Fruit fly (Drosophila melanogaster) whole organism, embryonic: ENCODE results near the gene Nf-YC.
A peak's percentile ranks its signal among the peaks of the same experiment; 100 is the strongest.

ENCODE experiments used
- ATbp ChIP-seq: fragments of 200-800 bp; sonication (Bioruptor generic); optimal IDR thresholded peaks from 2 replicates; lab custom pipeline; 2017; ENCODE audit warnings: missing biosample characterization, mild to moderate bottlenecking, missing genetic modification characterization, missing genetic modification reagents
- CG11456 ChIP-seq: fragments of 200-800 bp; sonication (Bioruptor generic); IDR thresholded peaks from 3 replicates; pipeline ENCODE4 v1.3.6; 2022; ENCODE audit warnings: missing biosample characterization, missing genetic modification characterization
- CG14050 ChIP-seq: fragments of 200-800 bp; sonication (Bioruptor generic); IDR thresholded peaks from 3 replicates; pipeline ENCODE4 v1.3.6; 2022; ENCODE audit warnings: missing biosample characterization, missing genetic modification characterization
- CG14710 ChIP-seq: fragments of 200-800 bp; sonication (Bioruptor generic); optimal IDR thresholded peaks from 3 replicates; lab custom pipeline; 2019; ENCODE audit warnings: missing biosample characterization, mild to moderate bottlenecking, missing genetic modification characterization, moderate library complexity
- CG15269 ChIP-seq: fragments of 200-800 bp; sonication (Bioruptor generic); optimal IDR thresholded peaks from 2 replicates; lab custom pipeline; 2018; ENCODE audit warnings: missing biosample characterization, mild to moderate bottlenecking, missing genetic modification characterization, moderate library complexity
- CG17328 ChIP-seq: fragments of 200-800 bp; sonication (Bioruptor generic); IDR thresholded peaks from 2 replicates; pipeline ENCODE4 v1.3.6; 2022; ENCODE audit warnings: missing biosample characterization, missing genetic modification characterization
- CG17385 ChIP-seq: fragments of 200-800 bp; sonication (Bioruptor generic); optimal IDR thresholded peaks from 3 replicates; lab custom pipeline; 2018; ENCODE audit warnings: missing biosample characterization, mild to moderate bottlenecking, missing genetic modification characterization
- CG17802 ChIP-seq: fragments of 200-800 bp; sonication (Bioruptor generic); optimal IDR thresholded peaks from 2 replicates; lab custom pipeline; 2018; ENCODE audit warnings: missing biosample characterization, mild to moderate bottlenecking, missing genetic modification characterization, moderate library complexity
- CG18619 ChIP-seq: fragments of 200-800 bp; sonication (Bioruptor generic); optimal IDR thresholded peaks from 3 replicates; lab custom pipeline; 2017; ENCODE audit warnings: missing biosample characterization, mild to moderate bottlenecking, missing genetic modification characterization
- CG2202 ChIP-seq: fragments of 200-800 bp; sonication (Bioruptor generic); optimal IDR thresholded peaks from 2 replicates; lab custom pipeline; 2018; ENCODE audit warnings: missing biosample characterization, mild to moderate bottlenecking, missing genetic modification characterization
- CG2712 ChIP-seq: fragments of 200-800 bp; optimal IDR thresholded peaks from 3 replicates; lab custom pipeline; 2019; ENCODE audit warnings: missing biosample characterization, mild to moderate bottlenecking, missing genetic modification characterization, moderate library complexity
- CG3163 ChIP-seq: fragments of 200-800 bp; sonication (Bioruptor generic); optimal IDR thresholded peaks from 3 replicates; lab custom pipeline; 2016; ENCODE audit warnings: missing biosample characterization, missing genetic modification characterization
- CG3838 ChIP-seq: fragments of 200-800 bp; sonication (Bioruptor generic); optimal IDR thresholded peaks from 3 replicates; lab custom pipeline; 2016; ENCODE audit warnings: missing biosample characterization, missing genetic modification characterization
- CG4617 ChIP-seq: fragments of 200-800 bp; sonication (Bioruptor generic); optimal IDR thresholded peaks from 3 replicates; lab custom pipeline; 2016; ENCODE audit warnings: missing biosample characterization, missing genetic modification characterization, borderline replicate concordance
- CG4707 ChIP-seq: fragments of 200-800 bp; sonication (Bioruptor generic); optimal IDR thresholded peaks from 2 replicates; lab custom pipeline; 2018; ENCODE audit warnings: missing biosample characterization, mild to moderate bottlenecking, missing genetic modification characterization, moderate library complexity
- CG6683 ChIP-seq: fragments of 200-800 bp; sonication (Bioruptor generic); optimal IDR thresholded peaks from 2 replicates; lab custom pipeline; 2017; ENCODE audit warnings: missing biosample characterization, mild to moderate bottlenecking, missing genetic modification characterization, missing genetic modification reagents
- CG7839 ChIP-seq: fragments of 200-800 bp; sonication (Bioruptor generic); optimal IDR thresholded peaks from 3 replicates; lab custom pipeline; 2018; ENCODE audit warnings: missing biosample characterization, mild to moderate bottlenecking, missing genetic modification characterization, moderate library complexity
- CHES-1-like ChIP-seq: fragments of 200-800 bp; sonication (Bioruptor generic); optimal IDR thresholded peaks from 2 replicates; lab custom pipeline; 2016; ENCODE audit warnings: missing biosample characterization, missing genetic modification characterization
- Dad ChIP-seq: fragments of 200-800 bp; sonication (Bioruptor generic); optimal IDR thresholded peaks from 3 replicates; lab custom pipeline; 2016; ENCODE audit warnings: missing biosample characterization, missing genetic modification characterization
- Deaf1 ChIP-seq: fragments of 200-800 bp; optimal IDR thresholded peaks from 3 replicates; lab custom pipeline; 2019; ENCODE audit warnings: missing biosample characterization, mild to moderate bottlenecking, missing genetic modification characterization, moderate library complexity
- Fer1 ChIP-seq: fragments of 200-800 bp; sonication (Bioruptor generic); optimal IDR thresholded peaks from 2 replicates; lab custom pipeline; 2017; ENCODE audit warnings: missing biosample characterization, mild to moderate bottlenecking, missing genetic modification characterization
- HLH54F ChIP-seq: fragments of 200-800 bp; sonication (Bioruptor generic); optimal IDR thresholded peaks from 3 replicates; lab custom pipeline; 2016; ENCODE audit warnings: missing biosample characterization, missing genetic modification characterization
- Hand ChIP-seq: fragments of 200-800 bp; sonication (Bioruptor generic); optimal IDR thresholded peaks from 2 replicates; lab custom pipeline; 2017; ENCODE audit warnings: mild to moderate bottlenecking, missing biosample characterization, missing genetic modification reagents, missing genetic modification characterization
- Hmr ChIP-seq: fragments of 200-800 bp; sonication (Bioruptor generic); optimal IDR thresholded peaks from 3 replicates; lab custom pipeline; 2017; ENCODE audit warnings: mild to moderate bottlenecking, missing biosample characterization, missing genetic modification reagents, missing genetic modification characterization
- Meics ChIP-seq: fragments of 200-800 bp; sonication (Bioruptor generic); optimal IDR thresholded peaks from 2 replicates; lab custom pipeline; 2017; ENCODE audit warnings: missing biosample characterization, mild to moderate bottlenecking, missing genetic modification characterization
- Mes4 ChIP-seq: fragments of 200-800 bp; sonication (Bioruptor generic); optimal IDR thresholded peaks from 2 replicates; lab custom pipeline; 2016; ENCODE audit warnings: missing biosample characterization, missing genetic modification characterization
- NFAT ChIP-seq: fragments of 200-800 bp; sonication (Bioruptor generic); IDR thresholded peaks from 2 replicates; pipeline ENCODE4 v1.3.6; 2022; ENCODE audit warnings: missing biosample characterization, missing genetic modification characterization
- Rfx ChIP-seq: fragments of 200-800 bp; sonication (Bioruptor generic); IDR thresholded peaks from 2 replicates; pipeline ENCODE4 v1.3.6; 2022; ENCODE audit warnings: missing biosample characterization, missing genetic modification characterization
- Side ChIP-seq: fragments of 200-800 bp; sonication (Bioruptor generic); optimal IDR thresholded peaks from 2 replicates; lab custom pipeline; 2016; ENCODE audit warnings: missing biosample characterization, missing genetic modification characterization
- Sox100B ChIP-seq: fragments of 200-800 bp; sonication (Bioruptor generic); optimal IDR thresholded peaks from 3 replicates; lab custom pipeline; 2018; ENCODE audit warnings: missing biosample characterization, mild to moderate bottlenecking, missing genetic modification characterization
- Usf ChIP-seq: fragments of 200-800 bp; sonication (Bioruptor generic); optimal IDR thresholded peaks from 2 replicates; lab custom pipeline; 2017; ENCODE audit warnings: missing genotype, missing biosample characterization, missing genetic modification characterization
- al ChIP-seq: fragments of 200-800 bp; sonication (Bioruptor generic); IDR thresholded peaks from 2 replicates; pipeline ENCODE4 v1.3.6; 2022; ENCODE audit warnings: missing biosample characterization, missing genetic modification characterization
- ap ChIP-seq: fragments of 200-800 bp; sonication (Bioruptor generic); IDR thresholded peaks from 2 replicates; pipeline ENCODE4 v1.3.6; 2022; ENCODE audit warnings: missing biosample characterization, missing genetic modification characterization
- ase ChIP-seq: fragments of 200-800 bp; sonication (Bioruptor generic); IDR thresholded peaks from 3 replicates; pipeline ENCODE4 v1.3.6; 2022; ENCODE audit warnings: missing biosample characterization, missing genetic modification characterization
- cad ChIP-seq: fragments of >200 bp; optimal IDR thresholded peaks from 2 replicates; lab custom pipeline; 2017; ENCODE audit warnings: missing biosample characterization, missing genetic modification characterization
- croc ChIP-seq: fragments of 200-800 bp; sonication (Bioruptor generic); conservative IDR thresholded peaks from 3 replicates; pipeline ENCODE4 v1.3.6; 2022; ENCODE audit warnings: missing biosample characterization, missing genetic modification characterization
- ems ChIP-seq: fragments of 200-800 bp; sonication (Bioruptor generic); optimal IDR thresholded peaks from 3 replicates; lab custom pipeline; 2016; ENCODE audit warnings: missing biosample characterization, missing genetic modification characterization
- ewg ChIP-seq: fragments of 200-800 bp; sonication (Bioruptor generic); optimal IDR thresholded peaks from 3 replicates; lab custom pipeline; 2017; ENCODE audit warnings: mild to moderate bottlenecking, missing biosample characterization, missing genetic modification reagents, missing genetic modification characterization
- gsb-n ChIP-seq: fragments of 200-800 bp; sonication (Bioruptor generic); optimal IDR thresholded peaks from 3 replicates; lab custom pipeline; 2018; ENCODE audit warnings: missing biosample characterization, mild to moderate bottlenecking, missing genetic modification characterization
- ham ChIP-seq: fragments of 200-800 bp; sonication (Bioruptor generic); IDR thresholded peaks from 2 replicates; pipeline ENCODE4 v1.3.6; 2022; ENCODE audit warnings: missing biosample characterization, missing genetic modification characterization
- hkb ChIP-seq, 2 experiments: fragments of 200-800 bp in 1 of 2; fragments of >200 bp in 1 of 2; sonication (Bioruptor generic) in 1 of 2; IDR thresholded peaks in 1 of 2; optimal IDR thresholded peaks in 1 of 2; 2 replicates each; pipeline versions ENCODE4 v1.3.6 to Lab custom; 2017 to 2022; ENCODE audit warnings: missing biosample characterization in 1 of 2, missing genetic modification characterization in 1 of 2
- jigr1 ChIP-seq: fragments of 200-800 bp; sonication (Bioruptor generic); IDR thresholded peaks from 3 replicates; pipeline ENCODE4 v1.3.6; 2022; ENCODE audit warnings: missing biosample characterization, missing genetic modification characterization
- ken ChIP-seq: fragments of 200-800 bp; sonication (Bioruptor generic); IDR thresholded peaks from 3 replicates; pipeline ENCODE4 v1.3.6; 2022; ENCODE audit warnings: missing biosample characterization, missing genetic modification characterization
- slou ChIP-seq: fragments of 200-800 bp; sonication (Bioruptor generic); optimal IDR thresholded peaks from 3 replicates; lab custom pipeline; 2016; ENCODE audit warnings: missing biosample characterization, missing genetic modification characterization
- ssp ChIP-seq: fragments of 200-800 bp; sonication (Bioruptor generic); IDR thresholded peaks from 2 replicates; pipeline ENCODE4 v1.3.6; 2022; ENCODE audit warnings: missing biosample characterization, missing genetic modification characterization
- trh ChIP-seq: fragments of 200-800 bp; sonication (Bioruptor generic); optimal IDR thresholded peaks from 2 replicates; lab custom pipeline; 2016; ENCODE audit warnings: missing biosample characterization, missing genetic modification characterization
- zfh1 ChIP-seq: fragments of 200-800 bp; sonication (Bioruptor generic); IDR thresholded peaks from 3 replicates; pipeline ENCODE4 v1.3.6; 2022; ENCODE audit warnings: missing biosample characterization, missing genetic modification characterization
- zfh2 ChIP-seq: fragments of 200-800 bp; sonication (Bioruptor generic); optimal IDR thresholded peaks from 2 replicates; lab custom pipeline; 2016; ENCODE audit warnings: missing biosample characterization, missing genetic modification characterization

The Nf-YC gene

DNA sequence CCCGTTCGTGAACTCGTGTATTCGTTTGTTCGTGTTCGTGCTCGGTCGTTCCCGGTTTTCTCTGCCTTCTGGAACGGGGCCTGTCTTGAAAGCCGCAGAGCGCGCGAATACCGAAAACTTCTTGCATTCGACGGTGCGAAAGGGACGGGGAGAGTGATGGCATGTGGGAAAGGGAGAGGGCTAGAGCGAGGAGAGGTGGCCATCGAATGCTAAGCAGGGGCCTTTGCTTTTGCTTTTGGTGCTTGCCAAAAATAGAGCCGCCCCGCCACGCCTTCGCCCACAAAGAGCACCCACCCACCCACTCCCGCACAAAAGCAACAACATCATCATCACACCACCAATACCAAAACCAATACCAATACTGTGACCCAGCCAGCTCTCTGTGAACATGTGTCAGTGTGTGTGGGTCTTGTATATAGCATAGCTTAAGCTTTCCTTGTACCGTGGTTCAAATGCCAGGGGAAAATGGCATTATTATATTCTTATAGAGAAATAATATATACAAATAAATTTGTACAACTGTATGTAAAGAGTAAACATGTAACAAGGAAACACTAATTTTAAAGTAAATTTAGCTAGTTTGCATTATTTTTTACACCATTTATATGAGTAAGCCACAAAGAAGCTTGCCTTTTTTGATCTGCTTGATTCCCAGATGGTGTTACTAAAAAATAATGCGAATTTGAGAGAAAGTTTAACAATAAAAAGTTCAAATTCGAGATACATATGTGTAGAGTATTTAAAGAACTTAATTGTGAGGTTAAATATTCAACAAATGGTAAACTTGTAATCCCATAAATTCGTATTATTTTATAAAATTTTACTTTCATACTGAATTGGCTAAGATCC, 46.7 kb upstream of the Nf-YC start, which contains the start of gene CG14434 (continued):
- TF ChIP-seq Sox100B (GFP tag; lab: Kevin White, UChicago) (peak; percentile 95), CHES-1-like (GFP tag; lab: Kevin White, UChicago) (peak; percentile 6), ase (GFP tag; lab: Robert Waterston, UW) (peak; percentile 16; the same call in 2 of the 3 replicates), trh (peak; percentile 50), slou (GFP tag; lab: Kevin White, UChicago) (peak; percentile 33), ap (GFP tag; lab: Robert Waterston, UW) (0 out of 2 replicates have a peak, but pooled peaks have one; percentile 2), CG17802 (tag; lab: Kevin White, UChicago) (no peak), CG4617 (peak; percentile 7), CG14050 (GFP tag; lab: Robert Waterston, UW) (peak; percentile 31; the same call in 2 of the 3 replicates), CG14710 (tag; lab: Kevin White, UChicago) (peak; percentile 88), CG17328 (peak; percentile 49), ssp (peak; percentile 34; the same call in 1 of the 2 replicates), al (0 out of 2 replicates have a peak, but pooled peaks have one; percentile 24), CG2202 (tag; lab: Kevin White, UChicago) (peak; percentile 70), Dad (peak; percentile 24), zfh2 (GFP tag; lab: Kevin White, UChicago) (peak; percentile 2), croc (GFP tag; lab: Robert Waterston, UW) (no peak; the same call in 2 of the 3 replicates), CG17385 (GFP tag; lab: Kevin White, UChicago) (peak; percentile 83), gsb-n (tag; lab: Kevin White, UChicago) (peak; percentile 75), Rfx (GFP tag; lab: Robert Waterston, UW) (0 out of 2 replicates have a peak, but pooled peaks have one; percentile 28), Usf (GFP tag; lab: Kevin White, UChicago) (peak; percentile 75), Side (GFP tag; lab: Kevin White, UChicago) (peak; percentile 52), Hand (GFP tag; lab: Kevin White, UChicago) (peak; percentile 60), CG15269 (tag; lab: Kevin White, UChicago) (peak; percentile 81), NFAT (peak; percentile 38; the same call in 1 of the 2 replicates), Mes4 (peak; percentile 17), Deaf1 (tag; lab: Kevin White, UChicago) (peak; percentile 96), CG6683 (GFP tag; lab: Kevin White, UChicago) (peak; percentile 42), CG2712 (tag; lab: Kevin White, UChicago) (peak; percentile 81), ewg (peak; percentile 61), ham (GFP tag; lab: Robert Waterston, UW) (no peak), CG7839 (tag; lab: Kevin White, UChicago) (peak; percentile 89), ems (GFP tag; lab: Kevin White, UChicago) (peak; percentile 47), CG4707 (no peak), HLH54F (peak; percentile 60), zfh1 (GFP tag; lab: Robert Waterston, UW) (peak; percentile 27; the same call in 1 of the 3 replicates), Meics (GFP tag; lab: Kevin White, UChicago) (peak; percentile 88), jigr1 (0 out of 3 replicates have a peak, but pooled peaks have one; percentile 13), Hmr (GFP tag; lab: Kevin White, UChicago) (peak; percentile 73), ken (GFP tag; lab: Robert Waterston, UW) (peak; percentile 49; the same call in 1 of the 3 replicates), CG11456 (GFP tag; lab: Robert Waterston, UW) (no peak; the same call in 2 of the 3 replicates), CG18619 (GFP tag; lab: Kevin White, UChicago) (peak; percentile 90), CG3838 (peak; percentile 40), Fer1 (GFP tag; lab: Kevin White, UChicago) (peak; percentile 60), ATbp (GFP tag; lab: Kevin White, UChicago) (peak; percentile 60), CG3163 (GFP tag; lab: Kevin White, UChicago) (no peak), cad (no peak), hkb (optimal IDR thresholded peaks at IDR 0.05; lab: Kevin White, UChicago) (no peak), hkb (GFP tag; IDR thresholded peaks at IDR 0.05; lab: Robert Waterston, UW) (peak; percentile 39; the same call in 1 of the 2 replicates)
